Worm (Caenorhabditis elegans) whole organism, young adult: Measurements from ENCODE around the gene M05D6.8.

Experiments
- B0035.1 ChIP-seq: sonication (generic microtip); optimal IDR thresholded peaks from 2 replicates; lab custom pipeline; 2016; ENCODE audit warnings: missing genetic modification characterization, mild to moderate bottlenecking, missing compliant biosample characterization, missing genotype, missing genetic modification reagents
- B0336.3 ChIP-seq: fragments of 200-800 bp; sonication (Bioruptor generic); IDR thresholded peaks from 2 replicates; pipeline ENCODE4 v1.3.6; 2022; ENCODE audit warnings: missing genetic modification characterization, missing compliant biosample characterization
- F39B2.1 ChIP-seq: fragments of 200-800 bp; sonication (Bioruptor generic); IDR thresholded peaks from 2 replicates; pipeline ENCODE4 v1.3.6; 2022; ENCODE audit warnings: missing genetic modification reagents, missing genetic modification characterization, missing compliant biosample characterization
- F52B5.7 ChIP-seq: sonication (generic microtip); optimal IDR thresholded peaks from 2 replicates; lab custom pipeline; 2016; ENCODE audit warnings: mild to moderate bottlenecking, missing genetic modification characterization, missing compliant biosample characterization
- F55B11.4 ChIP-seq: sonication (generic microtip); optimal IDR thresholded peaks from 2 replicates; lab custom pipeline; 2016; ENCODE audit warnings: missing compliant biosample characterization, missing genetic modification characterization, borderline replicate concordance; ENCODE audit not compliant: insufficient read depth
- Y53G8AR.9 ChIP-seq: fragments of 200-800 bp; sonication (Bioruptor generic); conservative IDR thresholded peaks from 2 replicates; pipeline ENCODE4 v1.3.6; 2022; ENCODE audit warnings: missing genetic modification reagents, missing genetic modification characterization, missing compliant biosample characterization
- Y67H2A.10 ChIP-seq: fragments of 200-800 bp; sonication (Bioruptor generic); conservative IDR thresholded peaks from 2 replicates; pipeline ENCODE4 v1.3.6; 2022; ENCODE audit warnings: missing genetic modification reagents, missing genetic modification characterization, missing compliant biosample characterization
- Y79H2A.3 ChIP-seq: fragments of 200-800 bp; sonication (Bioruptor generic); conservative IDR thresholded peaks from 2 replicates; pipeline ENCODE4 v1.3.6; 2022; ENCODE audit warnings: missing genetic modification reagents, missing genetic modification characterization, missing compliant biosample characterization
- Y95B8A.8 ChIP-seq: fragments of 200-800 bp; sonication (Bioruptor generic); IDR thresholded peaks from 2 replicates; pipeline ENCODE4 v1.3.6; 2022; ENCODE audit warnings: missing genetic modification reagents, missing genetic modification characterization, missing compliant biosample characterization
- ama-1 ChIP-seq, 3 experiments: fragments of 150-350 bp in 1 of 3; sonication (generic microtip) in 2 of 3; optimal IDR thresholded peaks; 2 replicates each; lab custom pipeline; 2014 to 2018; ENCODE audit warnings: missing biosample characterization in 2 of 3, missing genetic modification characterization in 2 of 3, missing genetic modification reagents in 2 of 3
- aptf-2 ChIP-seq: fragments of 200-800 bp; sonication (Bioruptor generic); conservative IDR thresholded peaks from 2 replicates; pipeline ENCODE4 v1.3.6; 2022; ENCODE audit warnings: missing genetic modification reagents, missing genetic modification characterization, missing compliant biosample characterization
- athp-1 ChIP-seq: sonication (generic microtip); optimal IDR thresholded peaks from 2 replicates; lab custom pipeline; 2017; ENCODE audit warnings: mild to moderate bottlenecking, missing genetic modification characterization, missing compliant biosample characterization
- attf-6 ChIP-seq: fragments of 200-800 bp; sonication (Bioruptor generic); IDR thresholded peaks from 2 replicates; pipeline ENCODE4 v1.3.6; 2022; ENCODE audit warnings: missing genetic modification reagents, missing genetic modification characterization, missing compliant biosample characterization
- bed-2 ChIP-seq: fragments of 200-800 bp; sonication (Bioruptor generic); IDR thresholded peaks from 2 replicates; pipeline ENCODE4 v1.3.6; 2022; ENCODE audit warnings: missing genetic modification reagents, missing genetic modification characterization, missing compliant biosample characterization
- cebp-1 ChIP-seq, 2 experiments: fragments of 200-800 bp in 1 of 2; sonication (Bioruptor generic) in 1 of 2; sonication (generic microtip) in 1 of 2; IDR thresholded peaks in 1 of 2; optimal IDR thresholded peaks in 1 of 2; 2 replicates each; pipeline versions ENCODE4 v1.3.6 to Lab custom; 2017 to 2022; ENCODE audit warnings: missing compliant biosample characterization in 2 of 2, missing genetic modification characterization in 2 of 2, mild to moderate bottlenecking in 1 of 2, missing genetic modification reagents in 1 of 2, moderate library complexity in 1 of 2
- cebp-2 ChIP-seq: fragments of 200-800 bp; sonication (Bioruptor generic); IDR thresholded peaks from 2 replicates; pipeline ENCODE4 v1.3.6; 2022; ENCODE audit warnings: missing genetic modification characterization, missing compliant biosample characterization
- ceh-40 ChIP-seq: fragments of 200-800 bp; sonication (Bioruptor generic); IDR thresholded peaks from 2 replicates; pipeline ENCODE4 v1.3.6; 2022; ENCODE audit warnings: missing genetic modification characterization, missing compliant biosample characterization
- ceh-79 ChIP-seq: sonication (generic microtip); optimal IDR thresholded peaks from 2 replicates; lab custom pipeline; 2017; ENCODE audit warnings: mild to moderate bottlenecking, missing genetic modification characterization, missing compliant biosample characterization
- dox-1 ChIP-seq: fragments of 200-800 bp; sonication (Bioruptor generic); IDR thresholded peaks from 2 replicates; pipeline ENCODE4 v1.3.6; 2022; ENCODE audit warnings: missing genetic modification reagents, missing genetic modification characterization, missing compliant biosample characterization
- ekl-4 ChIP-seq: fragments of 200-800 bp; sonication (Bioruptor generic); IDR thresholded peaks from 2 replicates; pipeline ENCODE4 v1.3.6; 2022; ENCODE audit warnings: missing genetic modification reagents, missing genetic modification characterization, missing compliant biosample characterization
- hmg-1.2 ChIP-seq: fragments of 200-800 bp; sonication (Bioruptor generic); IDR thresholded peaks from 2 replicates; pipeline ENCODE4 v1.3.6; 2022; ENCODE audit warnings: missing genetic modification reagents, missing genetic modification characterization, missing compliant biosample characterization
- hmg-20 ChIP-seq: fragments of 200-800 bp; sonication (Bioruptor generic); IDR thresholded peaks from 2 replicates; pipeline ENCODE4 v1.3.6; 2022; ENCODE audit warnings: missing genetic modification reagents, missing genetic modification characterization, missing compliant biosample characterization
- hrde-1 ChIP-seq: sonication (generic microtip); optimal IDR thresholded peaks from 2 replicates; lab custom pipeline; 2016; ENCODE audit warnings: missing genetic modification characterization, mild to moderate bottlenecking, missing compliant biosample characterization, moderate library complexity, missing genotype, missing genetic modification reagents, borderline replicate concordance
- hsf-1 ChIP-seq: fragments of 200-800 bp; sonication (Bioruptor generic); IDR thresholded peaks from 2 replicates; pipeline ENCODE4 v1.3.6; 2022; ENCODE audit warnings: missing genetic modification reagents, missing genetic modification characterization, missing compliant biosample characterization
- lin-26 ChIP-seq: fragments of 200-800 bp; sonication (Bioruptor generic); IDR thresholded peaks from 2 replicates; pipeline ENCODE4 v1.3.6; 2022; ENCODE audit warnings: missing genetic modification reagents, missing genetic modification characterization, missing compliant biosample characterization
- lin-35 ChIP-seq, 3 experiments: fragments of 150-350 bp in 2 of 3; sonication (generic microtip) in 1 of 3; optimal IDR thresholded peaks; 2 replicates each; lab custom pipeline; 2014 to 2018; ENCODE audit warnings: missing biosample characterization in 3 of 3, missing genetic modification characterization in 3 of 3, missing genetic modification reagents in 3 of 3
- lin-54 ChIP-seq: fragments of 200-800 bp; sonication (Bioruptor generic); optimal IDR thresholded peaks from 2 replicates; lab custom pipeline; 2018; ENCODE audit warnings: mild to moderate bottlenecking, missing genetic modification characterization, missing compliant biosample characterization
- lir-1 ChIP-seq: fragments of 200-800 bp; sonication (Bioruptor generic); conservative IDR thresholded peaks from 2 replicates; pipeline ENCODE4 v1.3.6; 2022; ENCODE audit warnings: missing genetic modification reagents, missing genetic modification characterization, missing compliant biosample characterization
- lsl-1 ChIP-seq: fragments of 200-800 bp; sonication (Bioruptor generic); optimal IDR thresholded peaks from 2 replicates; lab custom pipeline; 2018; ENCODE audit warnings: mild to moderate bottlenecking, missing genetic modification characterization, moderate library complexity, missing compliant biosample characterization
- lsy-27 ChIP-seq: sonication (generic microtip); optimal IDR thresholded peaks from 2 replicates; lab custom pipeline; 2017; ENCODE audit warnings: missing genetic modification characterization, mild to moderate bottlenecking, missing compliant biosample characterization, antibody characterized with exemption, missing genotype, borderline replicate concordance; ENCODE audit not compliant: insufficient read depth
- madf-3 ChIP-seq: fragments of 200-800 bp; sonication (Bioruptor generic); IDR thresholded peaks from 2 replicates; pipeline ENCODE4 v1.3.6; 2022; ENCODE audit warnings: missing genetic modification reagents, missing genetic modification characterization, missing compliant biosample characterization
- madf-6 ChIP-seq: fragments of 200-800 bp; sonication (Bioruptor generic); IDR thresholded peaks from 2 replicates; pipeline ENCODE4 v1.3.6; 2022; ENCODE audit warnings: missing genetic modification reagents, missing genetic modification characterization, missing compliant biosample characterization
- madf-8 ChIP-seq: fragments of 200-800 bp; sonication (Bioruptor generic); conservative IDR thresholded peaks from 2 replicates; pipeline ENCODE4 v1.3.6; 2022; ENCODE audit warnings: missing genetic modification reagents, missing genetic modification characterization, missing compliant biosample characterization
- nhr-27 ChIP-seq: fragments of 200-800 bp; sonication (Bioruptor generic); optimal IDR thresholded peaks from 2 replicates; lab custom pipeline; 2018; ENCODE audit warnings: mild to moderate bottlenecking, missing genetic modification characterization, moderate library complexity, missing compliant biosample characterization
- sdz-38 ChIP-seq: sonication (generic microtip); optimal IDR thresholded peaks from 2 replicates; lab custom pipeline; 2016; ENCODE audit warnings: missing genotype, missing genetic modification characterization, missing compliant biosample characterization
- snpc-3.4 ChIP-seq: sonication (generic microtip); optimal IDR thresholded peaks from 2 replicates; lab custom pipeline; 2017; ENCODE audit warnings: missing genetic modification characterization, mild to moderate bottlenecking, missing compliant biosample characterization, antibody characterized with exemption, moderate library complexity, missing genotype, missing genetic modification reagents
- snpc-4 ChIP-seq, 5 experiments: fragments of 150-350 bp in 1 of 5; sonication (generic microtip) in 4 of 5; optimal IDR thresholded peaks; 2 replicates each; lab custom pipeline; 2014 to 2018; ENCODE audit warnings: missing genetic modification characterization in 5 of 5, missing biosample characterization in 3 of 5, antibody characterized with exemption in 2 of 5, mild to moderate bottlenecking in 2 of 5, missing compliant biosample characterization in 2 of 5, missing genotype in 2 of 5, moderate library complexity in 2 of 5, missing genetic modification reagents in 1 of 5
- tbp1 ChIP-seq: fragments of 200-800 bp; sonication (Bioruptor generic); optimal IDR thresholded peaks from 2 replicates; lab custom pipeline; 2018; ENCODE audit warnings: mild to moderate bottlenecking, missing genetic modification characterization, missing compliant biosample characterization
- tlf-1 ChIP-seq: fragments of 200-800 bp; sonication (Bioruptor generic); optimal IDR thresholded peaks from 2 replicates; lab custom pipeline; 2018; ENCODE audit warnings: mild to moderate bottlenecking, missing genetic modification characterization, missing compliant biosample characterization
- unc-62 ChIP-seq: fragments of 150-350 bp; optimal IDR thresholded peaks from 2 replicates; lab custom pipeline; 2014; ENCODE audit warnings: missing biosample characterization, missing genetic modification reagents, missing genetic modification characterization
- ztf-25 ChIP-seq: fragments of 200-800 bp; sonication (Bioruptor generic); IDR thresholded peaks from 2 replicates; pipeline ENCODE4 v1.3.6; 2022; ENCODE audit warnings: missing genetic modification reagents, missing genetic modification characterization, missing compliant biosample characterization
- ztf-6 ChIP-seq: fragments of 200-800 bp; sonication (Bioruptor generic); IDR thresholded peaks from 2 replicates; pipeline ENCODE4 v1.3.6; 2022; ENCODE audit warnings: missing genetic modification reagents, missing genetic modification characterization, missing compliant biosample characterization

The M05D6.8 gene

DNA sequence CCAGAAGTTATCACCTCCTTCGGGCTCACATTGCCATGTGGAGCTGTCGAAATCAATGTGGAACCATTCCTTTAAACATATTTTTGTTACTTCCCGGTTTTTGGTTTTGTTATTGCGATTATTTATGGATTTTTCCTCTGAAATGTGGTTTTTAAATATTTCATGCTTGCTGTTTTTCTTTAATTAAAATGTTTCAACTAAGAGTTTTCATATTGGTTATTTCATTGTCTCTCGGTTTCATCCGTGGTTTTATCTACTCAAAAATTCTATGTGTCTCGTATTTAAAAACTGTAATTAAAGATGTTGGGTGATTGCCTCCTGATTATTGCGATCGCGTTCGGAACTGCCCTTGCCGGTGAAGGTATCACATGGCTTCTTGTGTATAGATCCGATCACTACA, 4.2 kb downstream of the M05D6.8 start, which contains the start of gene F22B5.10:
TSS of gene F22B5.10 (plus strand) at position 301 of the 400 bp plus-strand sequence.
- TF ChIP-seq aptf-2 (GFP tag; lab: Robert Waterston, UW) (no peak), snpc-3.4 (peak; percentile 20)

ce11 chrII:8464448-8464898, 6.6 kb downstream of the M05D6.8 start, which contains the start of gene fars-3:
Gene fars-3 (plus strand): TSS chrII:8464848.
- TF ChIP-seq dox-1 (GFP tag; lab: Robert Waterston, UW) (no peak), lir-1 (GFP tag; lab: Robert Waterston, UW) (no peak), madf-6 (GFP tag; lab: Robert Waterston, UW) (peak; percentile 57), lsl-1 (peak; percentile 2), bed-2 (GFP tag; lab: Robert Waterston, UW) (no peak), ceh-79 (tag; lab: Kevin White, UChicago) (no peak), ztf-6 (GFP tag; lab: Robert Waterston, UW) (0 out of 2 replicates have a peak, but pooled peaks have one; percentile 6), hmg-20 (GFP tag; lab: Robert Waterston, UW) (no peak), lin-54 (GFP tag; lab: Kevin White, UChicago) (peak; percentile 61), lsy-27 (tag; lab: Kevin White, UChicago) (no peak), nhr-27 (peak; percentile 55), F39B2.1 (GFP tag; lab: Robert Waterston, UW) (peak; percentile 39; the same call in 1 of the 2 replicates), ztf-25 (GFP tag; lab: Robert Waterston, UW) (peak; percentile 34; the same call in 1 of the 2 replicates), ceh-40 (peak; percentile 21; the same call in 1 of the 2 replicates), F55B11.4 (tag; lab: Kevin White, UChicago) (no peak), sdz-38 (tag; lab: Kevin White, UChicago) (no peak), madf-3 (GFP tag; lab: Robert Waterston, UW) (0 out of 2 replicates have a peak, but pooled peaks have one; percentile 69), lin-26 (GFP tag; lab: Robert Waterston, UW) (0 out of 2 replicates have a peak, but pooled peaks have one; percentile 35), Y79H2A.3 (GFP tag; lab: Robert Waterston, UW) (peak; percentile 60; the same call in 1 of the 2 replicates), snpc-4 (GFP tag; optimal IDR thresholded peaks at IDR 0.05; lab: Kevin White, UChicago) (peak; percentile 14), snpc-4 (tag; optimal IDR thresholded peaks at IDR 0.05; lab: Kevin White, UChicago) (peak in 1 of 4 experiments; percentile 41), F52B5.7 (tag; lab: Kevin White, UChicago) (no peak), attf-6 (GFP tag; lab: Robert Waterston, UW) (peak; percentile 60; the same call in 1 of the 2 replicates), hrde-1 (tag; lab: Kevin White, UChicago) (peak; percentile 71), Y53G8AR.9 (GFP tag; lab: Robert Waterston, UW) (peak; percentile 71), hmg-1.2 (GFP tag; lab: Robert Waterston, UW) (peak; percentile 41), unc-62 (no peak), lin-35 (GFP tag; optimal IDR thresholded peaks at IDR 0.05; lab: Kevin White, UChicago) (peak in 1 of 3 experiments; percentile 49), tlf-1 (peak; percentile 62), Y67H2A.10 (GFP tag; lab: Robert Waterston, UW) (0 out of 2 replicates have a peak, but pooled peaks have one; percentile 32), B0035.1 (tag; lab: Kevin White, UChicago) (peak; percentile 46), Y95B8A.8 (GFP tag; lab: Robert Waterston, UW) (peak; percentile 23; the same call in 1 of the 2 replicates), aptf-2 (GFP tag; lab: Robert Waterston, UW) (0 out of 2 replicates have a peak, but pooled peaks have one; percentile 14), hsf-1 (GFP tag; lab: Robert Waterston, UW) (peak; percentile 81), ama-1 (optimal IDR thresholded peaks at IDR 0.05; lab: Kevin White, UChicago) (no peak), ama-1 (GFP tag; optimal IDR thresholded peaks at IDR 0.05; lab: Kevin White, UChicago) (peak; percentile 16 to 68), madf-8 (GFP tag; lab: Robert Waterston, UW) (peak; percentile 15; the same call in 1 of the 2 replicates), ekl-4 (GFP tag; lab: Robert Waterston, UW) (peak; percentile 72; the same call in 1 of the 2 replicates), tbp1 (GFP tag; lab: Kevin White, UChicago) (peak; percentile 24), B0336.3 (GFP tag; lab: Robert Waterston, UW) (peak; percentile 42; the same call in 1 of the 2 replicates), cebp-1 (GFP tag; IDR thresholded peaks at IDR 0.05; lab: Robert Waterston, UW) (no peak), cebp-1 (tag; optimal IDR thresholded peaks at IDR 0.05; lab: Kevin White, UChicago) (peak; percentile 55), snpc-3.4 (peak; percentile 57), cebp-2 (GFP tag; lab: Robert Waterston, UW) (no peak), athp-1 (tag; lab: Kevin White, UChicago) (peak; percentile 57)
